Fruit fly (Drosophila melanogaster): Measurements from ENCODE around the gene CG14687.

CG14687 gene

dm6 chr3R:10760966-10761855 is 31.5 kb upstream of the CG14687 start, which contains the start of the genes MED7 and Cap-H2 (continued):
- TF ChIP-seq ind (GFP tag; optimal IDR thresholded peaks at IDR 0.05): peak; percentile 92
- TF ChIP-seq CG33213 (GFP tag; optimal IDR thresholded peaks at IDR 0.05): peak; percentile 82
- TF ChIP-seq CG18764 (GFP tag; optimal IDR thresholded peaks at IDR 0.05): peak; percentile 81
- no peak for TF ChIP-seq CG13894 (tag; optimal IDR thresholded peaks at IDR 0.05)
- peak; percentile 80 for TF ChIP-seq CG12942 (GFP tag; optimal IDR thresholded peaks at IDR 0.05)
- no peak for TF ChIP-seq Blimp-1 (GFP tag; optimal IDR thresholded peaks at IDR 0.05)
- TF ChIP-seq wdn (GFP tag; IDR thresholded peaks at IDR 0.05): peak; percentile 67; the same call in 1 of the 2 replicates
- peak; percentile 56 for TF ChIP-seq slp2 (GFP tag; optimal IDR thresholded peaks at IDR 0.05)
- TF ChIP-seq sr (GFP tag; IDR thresholded peaks at IDR 0.05): no peak
- TF ChIP-seq CG7987 (GFP tag; optimal IDR thresholded peaks at IDR 0.05): peak; percentile 19
- no peak for TF ChIP-seq eyg (GFP tag; optimal IDR thresholded peaks at IDR 0.05)
- TF ChIP-seq slbo (GFP tag; IDR thresholded peaks at IDR 0.05): peak; percentile 90
- TF ChIP-seq Dek (tag; optimal IDR thresholded peaks at IDR 0.05): peak; percentile 69
- peak; percentile 89 for TF ChIP-seq Dbx (GFP tag; IDR thresholded peaks at IDR 0.05)
- TF ChIP-seq Ravus (GFP tag; IDR thresholded peaks at IDR 0.05): peak; percentile 16; the same call in 1 of the 2 replicates
- TF ChIP-seq toy (GFP tag; IDR thresholded peaks at IDR 0.05): no peak
- TF ChIP-seq trh (GFP tag; optimal IDR thresholded peaks at IDR 0.05): peak; percentile 84
- peak; percentile 70 for TF ChIP-seq H2.0 (GFP tag; IDR thresholded peaks at IDR 0.05)
- TF ChIP-seq CG17328 (GFP tag; IDR thresholded peaks at IDR 0.05): peak; percentile 78
- 0 out of 2 replicates have a peak, but pooled peaks have one; percentile 42 for TF ChIP-seq CG1024 (GFP tag; IDR thresholded peaks at IDR 0.05)
- peak; percentile 74 for TF ChIP-seq NfI (GFP tag; optimal IDR thresholded peaks at IDR 0.05)
- TF ChIP-seq Adf1 (GFP tag; IDR thresholded peaks at IDR 0.05): peak; percentile 61
- TF ChIP-seq CG4424 (GFP tag; optimal IDR thresholded peaks at IDR 0.05): peak; percentile 91
- peak; percentile 79 for TF ChIP-seq CG8290 (GFP tag; optimal IDR thresholded peaks at IDR 0.05)
- peak in 1 of 2 experiments; percentile 68 for TF ChIP-seq CG8290 (tag; optimal IDR thresholded peaks at IDR 0.05)
- no peak for TF ChIP-seq CG7745 (tag; optimal IDR thresholded peaks at IDR 0.05)
- peak; percentile 85 for TF ChIP-seq CG12155 (GFP tag; optimal IDR thresholded peaks at IDR 0.05)
- TF ChIP-seq CG14710 (tag; optimal IDR thresholded peaks at IDR 0.05): peak; percentile 87
- peak; percentile 90 for TF ChIP-seq trem (tag; optimal IDR thresholded peaks at IDR 0.05)
- TF ChIP-seq unc-4 (GFP tag; IDR thresholded peaks at IDR 0.05; ENCODE audit: partially characterized antibody): peak; percentile 98
- peak; percentile 15 for TF ChIP-seq D19B (GFP tag; optimal IDR thresholded peaks at IDR 0.05)
- TF ChIP-seq Dref (GFP tag; IDR thresholded peaks at IDR 0.05): peak; percentile 79
- peak; percentile 11 for TF ChIP-seq btn (GFP tag; optimal IDR thresholded peaks at IDR 0.05)
- TF ChIP-seq Xrp1 (GFP tag; IDR thresholded peaks at IDR 0.05): peak; percentile 81
- TF ChIP-seq CG15696 (tag; optimal IDR thresholded peaks at IDR 0.05): peak; percentile 84
- TF ChIP-seq dmrt11E (tag; optimal IDR thresholded peaks at IDR 0.05): peak; percentile 80
- TF ChIP-seq kay (GFP tag; optimal IDR thresholded peaks at IDR 0.05): peak; percentile 88
- TF ChIP-seq Stat92E (GFP tag; optimal IDR thresholded peaks at IDR 0.05): peak in 1 of 3 experiments; percentile 89
- peak; percentile 56 for TF ChIP-seq Atf3 (GFP tag; optimal IDR thresholded peaks at IDR 0.05)
- peak; percentile 81 for TF ChIP-seq CG17361 (GFP tag; IDR thresholded peaks at IDR 0.05)
- no peak for TF ChIP-seq sd (tag; optimal IDR thresholded peaks at IDR 0.05)
- TF ChIP-seq MESR4 (GFP tag; optimal IDR thresholded peaks at IDR 0.05): peak; percentile 65
- TF ChIP-seq tap (tag; optimal IDR thresholded peaks at IDR 0.05): peak; percentile 51
- TF ChIP-seq B-H1 (GFP tag; IDR thresholded peaks at IDR 0.05): peak; percentile 63
- peak; percentile 92 for TF ChIP-seq nerfin-2 (GFP tag; IDR thresholded peaks at IDR 0.05; ENCODE audit: partially characterized antibody)
- peak; percentile 62; the same call in 1 of the 3 replicates for TF ChIP-seq CG2889 (GFP tag; IDR thresholded peaks at IDR 0.05)
- TF ChIP-seq ssp (GFP tag; IDR thresholded peaks at IDR 0.05): peak; percentile 75
- peak; percentile 84 for TF ChIP-seq CG13775 (GFP tag; optimal IDR thresholded peaks at IDR 0.05)
- TF ChIP-seq Optix (GFP tag; IDR thresholded peaks at IDR 0.05): peak; percentile 72; the same call in 2 of the 3 replicates
